Worm (Caenorhabditis elegans) whole organism, L4 larva: ENCODE results near the gene C14A4.13.

Experiments
- F44E2.7 ChIP-seq: fragments of 200-800 bp; sonication (Bioruptor generic); IDR thresholded peaks from 2 replicates; pipeline ENCODE4 v2.1.2; 2022; ENCODE audit warnings: missing genetic modification characterization, missing compliant biosample characterization
- aha-1 ChIP-seq: fragments of 150-350 bp; peaks from one replicate; lab custom pipeline; 2014; ENCODE audit warnings: missing biosample characterization, missing genetic modification characterization
- ceh-62 ChIP-seq: sonication (generic microtip); optimal IDR thresholded peaks from 2 replicates; lab custom pipeline; 2017; ENCODE audit warnings: missing biosample characterization, missing genetic modification characterization
- ceh-82 ChIP-seq: sonication (generic microtip); optimal IDR thresholded peaks from 2 replicates; lab custom pipeline; 2017; ENCODE audit warnings: missing biosample characterization, missing genetic modification characterization
- ces-1 ChIP-seq: fragments of 150-350 bp; sonication (generic microtip); optimal IDR thresholded peaks from 4 replicates; lab custom pipeline; 2014; ENCODE audit warnings: missing biosample characterization, missing genetic modification reagents, missing genetic modification characterization
- hlh-11 ChIP-seq: fragments of 200-800 bp; sonication (Bioruptor generic); optimal IDR thresholded peaks from 2 replicates; lab custom pipeline; 2018; ENCODE audit warnings: mild to moderate bottlenecking, missing genetic modification characterization, missing compliant biosample characterization
- hlh-30 ChIP-seq: sonication (generic microtip); optimal IDR thresholded peaks from 2 replicates; lab custom pipeline; 2017; ENCODE audit warnings: antibody characterized with exemption, mild to moderate bottlenecking, missing genetic modification characterization, missing compliant biosample characterization; ENCODE audit not compliant: insufficient read depth
- lin-13 ChIP-seq: fragments of 150-350 bp; optimal IDR thresholded peaks from 2 replicates; lab custom pipeline; 2014; ENCODE audit warnings: missing biosample characterization, missing genetic modification reagents, missing genetic modification characterization
- lin-38 ChIP-seq: fragments of 200-800 bp; sonication (Bioruptor generic); IDR thresholded peaks from 2 replicates; pipeline ENCODE4 v1.3.6; 2022; ENCODE audit warnings: missing genetic modification reagents, missing genetic modification characterization, missing compliant biosample characterization
- mep-1 ChIP-seq: fragments of 150-350 bp; sonication (generic microtip); optimal IDR thresholded peaks from 3 replicates; lab custom pipeline; 2014; ENCODE audit warnings: missing biosample characterization, missing genetic modification characterization
- mxl-3 ChIP-seq: fragments of 200-800 bp; sonication (Bioruptor generic); optimal IDR thresholded peaks from 2 replicates; lab custom pipeline; 2018; ENCODE audit warnings: mild to moderate bottlenecking, missing genetic modification characterization, missing compliant biosample characterization
- nhr-111 ChIP-seq: fragments of 200-800 bp; sonication (Bioruptor generic); optimal IDR thresholded peaks from 2 replicates; lab custom pipeline; 2018; ENCODE audit warnings: mild to moderate bottlenecking, missing genetic modification characterization, missing compliant biosample characterization
- nhr-25 ChIP-seq: sonication (generic microtip); optimal IDR thresholded peaks from 2 replicates; lab custom pipeline; 2017; ENCODE audit warnings: missing genetic modification characterization, mild to moderate bottlenecking, missing compliant biosample characterization, antibody characterized with exemption, moderate library complexity, borderline replicate concordance; ENCODE audit not compliant: insufficient read depth
- nhr-28 ChIP-seq: fragments of 150-350 bp; optimal IDR thresholded peaks from 2 replicates; lab custom pipeline; 2014; ENCODE audit warnings: missing biosample characterization, missing genetic modification characterization
- nhr-77 ChIP-seq: fragments of 150-350 bp; optimal IDR thresholded peaks from 2 replicates; lab custom pipeline; 2014; ENCODE audit warnings: missing biosample characterization, missing genetic modification characterization
- saeg-2 ChIP-seq: fragments of 200-800 bp; sonication (Bioruptor generic); IDR thresholded peaks from 2 replicates; pipeline ENCODE4 v1.3.6; 2022; ENCODE audit warnings: missing genetic modification reagents, missing genetic modification characterization, missing compliant biosample characterization
- set-16 ChIP-seq: fragments of 200-800 bp; sonication (Bioruptor generic); IDR thresholded peaks from 2 replicates; pipeline ENCODE4 v1.3.6; 2022; ENCODE audit warnings: missing genetic modification reagents, missing genetic modification characterization, missing compliant biosample characterization

The C14A4.13 gene

DNA sequence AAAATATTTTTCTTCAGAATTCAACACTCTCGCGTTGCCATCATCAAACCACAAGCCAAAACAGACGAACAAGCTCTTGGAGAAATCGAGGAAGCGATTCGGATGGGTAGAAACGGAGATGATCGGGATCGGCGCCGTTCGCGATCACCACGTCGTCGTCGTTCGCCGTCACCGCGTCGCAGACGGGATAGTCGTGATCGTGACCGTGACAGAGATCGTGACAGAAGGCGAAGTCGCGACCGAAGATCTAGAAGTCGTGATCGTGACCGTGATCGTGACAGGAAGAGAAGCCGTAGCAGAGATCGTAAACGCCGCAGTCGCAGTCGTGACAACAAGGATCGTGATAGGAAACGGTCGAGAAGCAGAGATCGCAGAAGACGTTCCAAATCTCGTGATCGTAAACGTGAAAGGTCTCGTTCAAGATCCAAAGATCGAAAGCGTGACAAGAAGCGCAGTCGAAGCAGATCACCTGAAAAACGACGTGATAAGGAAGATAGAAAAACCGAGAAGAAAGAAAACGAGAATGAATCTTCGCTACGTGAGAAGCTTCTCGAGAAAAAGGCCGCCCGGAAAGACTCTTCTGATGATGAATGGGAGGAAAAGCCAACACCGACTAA is 43.3 kb downstream of the C14A4.13 start:
- TF ChIP-seq nhr-28 (tag; lab: Kevin White, UChicago) (peak; percentile 1), hlh-30 (tag; lab: Kevin White, UChicago) (peak; percentile 68), nhr-111 (GFP tag; lab: Kevin White, UChicago) (no peak), mxl-3 (GFP tag; lab: Kevin White, UChicago) (no peak), set-16 (GFP tag; lab: Robert Waterston, UW) (peak; percentile 56), hlh-11 (tag; lab: Kevin White, UChicago) (peak; percentile 53), nhr-77 (tag; lab: Kevin White, UChicago) (no peak)

DNA sequence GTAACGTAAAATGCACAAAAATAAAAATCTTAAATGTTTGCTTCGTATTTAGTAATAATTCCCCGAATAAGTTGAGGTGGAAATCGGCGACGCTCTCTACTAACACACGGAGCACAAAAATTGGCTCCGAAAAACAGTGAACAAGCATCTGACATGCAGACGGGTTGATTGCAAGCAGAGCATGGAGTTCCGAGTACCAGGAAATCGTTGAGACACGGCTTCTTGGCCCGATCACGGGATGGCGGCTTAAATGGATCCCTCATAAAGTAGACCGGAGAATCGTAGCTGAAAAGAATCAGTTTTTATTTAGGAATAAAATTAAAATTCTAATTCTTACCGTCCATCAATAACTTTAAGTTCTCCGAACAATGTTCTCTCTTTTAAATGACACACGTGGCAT is 44.0 kb downstream of the C14A4.13 start:
- TF ChIP-seq ceh-62 (tag; lab: Kevin White, UChicago) (no peak), aha-1 (tag; lab: Kevin White, UChicago) (peak; percentile 86)

DNA sequence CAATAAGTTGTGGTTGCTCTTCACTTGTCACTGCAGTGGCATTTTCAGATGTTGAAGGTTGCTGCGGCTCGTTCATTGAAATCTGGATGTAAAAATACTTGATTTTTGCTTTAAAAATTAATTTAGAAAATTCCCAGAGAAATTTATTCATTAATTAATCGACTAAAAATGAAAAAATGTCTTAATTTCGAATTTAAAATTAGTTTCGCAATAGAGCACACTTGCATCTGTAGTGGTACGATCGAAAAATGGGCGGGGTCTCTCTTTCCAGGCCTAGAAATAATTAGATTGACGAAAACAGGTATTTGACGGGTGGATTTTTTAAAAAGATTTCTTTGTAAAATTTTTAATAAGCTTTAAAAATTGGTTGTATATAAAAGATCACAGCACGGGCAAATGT is 44.4 kb downstream of the C14A4.13 start, which contains the start of gene D2089.8:
Gene D2089.8 (minus strand): TSS at position 84 of the 400 bp plus-strand sequence.
- TF ChIP-seq mep-1 (tag; lab: Kevin White, UChicago) (no peak), lin-38 (peak; percentile 88), saeg-2 (no peak), ces-1 (GFP tag; lab: Kevin White, UChicago) (no peak), nhr-25 (tag; lab: Kevin White, UChicago) (no peak), ceh-82 (no peak)
- TF ChIP-seq, all 104 proteins: peak for 1

DNA sequence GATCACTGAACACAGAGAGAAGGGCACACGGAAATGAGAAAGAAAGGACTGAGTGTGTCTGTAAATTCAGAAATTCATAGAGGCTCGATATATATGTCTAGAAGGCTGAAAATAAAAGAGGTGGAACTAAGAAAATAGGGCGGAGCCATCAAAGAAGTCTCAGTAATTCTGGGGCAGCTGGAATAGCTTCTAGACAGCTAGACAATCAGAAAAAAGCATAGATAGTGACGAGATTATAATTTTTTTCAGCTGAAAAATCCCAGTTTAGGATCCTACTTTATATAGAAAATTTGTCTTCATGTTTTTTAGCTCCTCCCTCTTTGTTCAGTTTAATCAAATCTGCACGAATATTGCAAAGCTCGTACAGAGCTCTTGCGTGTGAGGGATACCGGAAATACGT is 46.8 kb downstream of the C14A4.13 start, which contains the start of gene D2089.3:
Gene D2089.3 (minus strand): TSS at position 101 of the 400 bp plus-strand sequence.
- no peak for TF ChIP-seq lin-13 (GFP tag; lab: Kevin White, UChicago)
- no peak for TF ChIP-seq F44E2.7
- TF ChIP-seq aha-1 (tag; lab: Kevin White, UChicago), result peak; percentile 66
- no peak for TF ChIP-seq lin-38
